Worm (Caenorhabditis elegans): ENCODE measurements around the gene plrg-1.
A peak's percentile ranks its signal among the peaks of the same experiment; 100 is the strongest.

The plrg-1 gene

ce11 chrV:10816831-10817230, 9.1 kb upstream of the plrg-1 start:
- TF ChIP-seq F39B2.1 (GFP tag; IDR thresholded peaks at IDR 0.05) (no peak), madf-10 (tag; optimal IDR thresholded peaks at IDR 0.05) (no peak), F57A8.1 (GFP tag; optimal IDR thresholded peaks at IDR 0.05) (no peak), ama-1 (optimal IDR thresholded peaks at IDR 0.05) (no peak), ama-1 (GFP tag; optimal IDR thresholded peaks at IDR 0.05) (peak in 1 of 2 experiments; percentile 21), akir-1 (GFP tag; optimal IDR thresholded peaks at IDR 0.05) (no peak), ceh-27 (GFP tag; optimal IDR thresholded peaks at IDR 0.05) (no peak)

- TF ChIP-seq rec-8 (tag; optimal IDR thresholded peaks at IDR 0.05), result no peak
- no peak for TF ChIP-seq F55B11.4 (tag; optimal IDR thresholded peaks at IDR 0.05; ENCODE audit: borderline replicate concordance, insufficient read depth)
- no peak for TF ChIP-seq attf-3 (GFP tag; conservative IDR thresholded peaks at IDR 0.05)
- no peak for TF ChIP-seq F57C9.4 (tag; optimal IDR thresholded peaks at IDR 0.05)
- TF ChIP-seq akir-1 (GFP tag; optimal IDR thresholded peaks at IDR 0.05), result no peak
- TF ChIP-seq mes-4 (tag; optimal IDR thresholded peaks at IDR 0.05), result no peak
- TF ChIP-seq attf-5 (GFP tag; optimal IDR thresholded peaks at IDR 0.05), result no peak
- no peak for TF ChIP-seq K12H6.12 (tag; optimal IDR thresholded peaks at IDR 0.05)
- TF ChIP-seq sea-2 (GFP tag; IDR thresholded peaks at IDR 0.05), result no peak
- no peak for TF ChIP-seq C17E4.6 (GFP tag; IDR thresholded peaks at IDR 0.05)
- no peak for TF ChIP-seq aptf-3 (GFP tag; IDR thresholded peaks at IDR 0.05)
- no peak for TF ChIP-seq D2030.7 (GFP tag; IDR thresholded peaks at IDR 0.05)
- no peak for TF ChIP-seq dpl-1 (GFP tag; optimal IDR thresholded peaks at IDR 0.05)
- TF ChIP-seq lin-40 (tag; optimal IDR thresholded peaks at IDR 0.05), result no peak
These were observed 6.6 kb upstream of the plrg-1 start for ce11 chrV:10814333-10814732.

ce11 chrV:10813425-10814156, 5.9 kb upstream of the plrg-1 start, which contains the start of the genes C29A12.1 and lig-1:
Gene C29A12.1, minus strand, starts transcription at chrV:10813487.
Gene lig-1, plus strand, starts transcription at chrV:10814106.
- TF ChIP-seq snpc-4 (GFP tag; optimal IDR thresholded peaks at IDR 0.05) (no peak), snpc-4 (tag; optimal IDR thresholded peaks at IDR 0.05) (no peak), efl-1 (GFP tag; optimal IDR thresholded peaks at IDR 0.05) (peak; percentile 70), lin-54 (GFP tag; optimal IDR thresholded peaks at IDR 0.05) (peak; percentile 55), Y67H2A.10 (GFP tag; conservative IDR thresholded peaks at IDR 0.05) (no peak), B0019.2 (GFP tag; conservative IDR thresholded peaks at IDR 0.05) (no peak; the same call in 1 of the 2 replicates), hlh-26 (GFP tag; conservative IDR thresholded peaks at IDR 0.05) (no peak), lsl-1 (GFP tag; optimal IDR thresholded peaks at IDR 0.05) (peak; percentile 87), atf-7 (tag; optimal IDR thresholded peaks at IDR 0.05) (no peak), C17E4.6 (GFP tag; IDR thresholded peaks at IDR 0.05) (no peak), ekl-4 (GFP tag; IDR thresholded peaks at IDR 0.05) (peak; percentile 25; the same call in 1 of the 2 replicates), F49E8.2 (tag; optimal IDR thresholded peaks at IDR 0.05; ENCODE audit: insufficient read depth) (peak; percentile 73), Y79H2A.3 (GFP tag; conservative IDR thresholded peaks at IDR 0.05) (no peak), fkh-3 (tag; optimal IDR thresholded peaks at IDR 0.05) (no peak), somi-1 (GFP tag; optimal IDR thresholded peaks at IDR 0.05) (no peak), ztf-3 (GFP tag; optimal IDR thresholded peaks at IDR 0.05) (no peak), sdz-38 (tag; optimal IDR thresholded peaks at IDR 0.05) (no peak), cebp-2 (GFP tag; IDR thresholded peaks at IDR 0.05) (no peak), F23B12.7 (tag; optimal IDR thresholded peaks at IDR 0.05; ENCODE audit: insufficient read depth) (peak; percentile 27), F57C9.4 (tag; optimal IDR thresholded peaks at IDR 0.05) (no peak), rec-8 (tag; optimal IDR thresholded peaks at IDR 0.05) (no peak), mel-28 (tag; optimal IDR thresholded peaks at IDR 0.05; ENCODE audit: borderline replicate concordance) (no peak), rpc-1 (optimal IDR thresholded peaks at IDR 0.05) (no peak), rpc-1 (tag; optimal IDR thresholded peaks at IDR 0.05) (no peak), chd-7 (tag; optimal IDR thresholded peaks at IDR 0.05) (no peak), ztf-22 (GFP tag; optimal IDR thresholded peaks at IDR 0.05) (no peak), ztf-25 (GFP tag; IDR thresholded peaks at IDR 0.05) (no peak), lag-1 (GFP tag; IDR thresholded peaks at IDR 0.05) (no peak)
